Fruit fly (Drosophila melanogaster) whole organism, embryonic: ENCODE measurements around the gene prtp.
A peak's percentile ranks its signal among the peaks of the same experiment; 100 is the strongest.

Experiments used
- Ada2b ChIP-seq: fragments of 200-800 bp; sonication (Bioruptor generic); IDR thresholded peaks from 2 replicates; pipeline ENCODE4 v1.3.6; 2022; ENCODE audit warnings: missing biosample characterization, missing genetic modification characterization
- Awh ChIP-seq: fragments of 200-800 bp; sonication (Bioruptor generic); IDR thresholded peaks from 2 replicates; pipeline ENCODE4, ENCODE4 v1.3.6; 2022; ENCODE audit warnings: missing biosample characterization, missing genetic modification characterization
- Blimp-1 ChIP-seq: fragments of 200-800 bp; sonication (Bioruptor generic); optimal IDR thresholded peaks from 3 replicates; lab custom pipeline; 2018; ENCODE audit warnings: missing biosample characterization, missing genetic modification characterization, mild to moderate bottlenecking, moderate library complexity, missing genetic modification reagents
- CG10209 ChIP-seq: fragments of 200-800 bp; sonication (Bioruptor generic); optimal IDR thresholded peaks from 3 replicates; lab custom pipeline; 2017; ENCODE audit warnings: missing biosample characterization, mild to moderate bottlenecking, missing genetic modification characterization, missing genetic modification reagents
- CG10321 ChIP-seq: fragments of 200-800 bp; sonication (Bioruptor generic); IDR thresholded peaks from 2 replicates; pipeline ENCODE4 v1.3.6; 2022; ENCODE audit warnings: missing biosample characterization, missing genetic modification characterization
- CG10431 ChIP-seq: fragments of 200-800 bp; sonication (Bioruptor generic); optimal IDR thresholded peaks from 3 replicates; lab custom pipeline; 2018; ENCODE audit warnings: missing biosample characterization, mild to moderate bottlenecking, missing genetic modification characterization
- CG10565 ChIP-seq: fragments of 200-800 bp; sonication (Bioruptor generic); optimal IDR thresholded peaks from 3 replicates; lab custom pipeline; 2016; ENCODE audit warnings: missing biosample characterization, mild to moderate bottlenecking, missing genetic modification characterization
- CG11398 ChIP-seq: fragments of 200-800 bp; sonication (Bioruptor generic); optimal IDR thresholded peaks from 2 replicates; lab custom pipeline; 2016; ENCODE audit warnings: missing biosample characterization, missing genetic modification characterization
- CG12942 ChIP-seq: fragments of 200-800 bp; sonication (Bioruptor generic); optimal IDR thresholded peaks from 3 replicates; lab custom pipeline; 2016; ENCODE audit warnings: missing biosample characterization, missing genetic modification characterization
- CG13424 ChIP-seq: fragments of 200-800 bp; sonication (Bioruptor generic); optimal IDR thresholded peaks from 2 replicates; lab custom pipeline; 2019; ENCODE audit warnings: missing biosample characterization, mild to moderate bottlenecking, missing genetic modification characterization, moderate library complexity
- CG15269 ChIP-seq: fragments of 200-800 bp; sonication (Bioruptor generic); optimal IDR thresholded peaks from 2 replicates; lab custom pipeline; 2018; ENCODE audit warnings: missing biosample characterization, mild to moderate bottlenecking, missing genetic modification characterization, moderate library complexity
- CG1602 ChIP-seq: fragments of 200-800 bp; sonication (Bioruptor generic); optimal IDR thresholded peaks from 3 replicates; lab custom pipeline; 2016; ENCODE audit warnings: missing biosample characterization, missing genetic modification characterization
- CG17328 ChIP-seq: fragments of 200-800 bp; sonication (Bioruptor generic); IDR thresholded peaks from 2 replicates; pipeline ENCODE4 v1.3.6; 2022; ENCODE audit warnings: missing biosample characterization, missing genetic modification characterization
- CG32772 ChIP-seq: fragments of 200-800 bp; sonication (Bioruptor generic); IDR thresholded peaks from 2 replicates; pipeline ENCODE4 v1.3.6; 2022; ENCODE audit warnings: missing biosample characterization, missing genetic modification characterization
- CG33557 ChIP-seq: fragments of 200-800 bp; sonication (Bioruptor generic); optimal IDR thresholded peaks from 2 replicates; lab custom pipeline; 2019; ENCODE audit warnings: missing biosample characterization, mild to moderate bottlenecking, missing genetic modification characterization, moderate library complexity
- CG4730 ChIP-seq: fragments of 200-800 bp; sonication (Bioruptor generic); IDR thresholded peaks from 2 replicates; pipeline ENCODE4 v1.3.6; 2022; ENCODE audit warnings: missing biosample characterization, missing genetic modification characterization
- CG6272 ChIP-seq: fragments of 200-800 bp; sonication (Bioruptor generic); IDR thresholded peaks from 2 replicates; pipeline ENCODE4 v1.3.6; 2022; ENCODE audit warnings: missing biosample characterization, missing genetic modification characterization
- CG7357 ChIP-seq: fragments of 200-800 bp; sonication (Bioruptor generic); IDR thresholded peaks from 3 replicates; pipeline ENCODE4 v1.3.6; 2022; ENCODE audit warnings: missing biosample characterization, missing genetic modification characterization
- CG7963 ChIP-seq: fragments of 200-800 bp; sonication (Bioruptor generic); IDR thresholded peaks from 3 replicates; pipeline ENCODE4 v1.3.6; 2022; ENCODE audit warnings: missing biosample characterization, missing genetic modification characterization; ENCODE audit not compliant: partially characterized antibody
- CHES-1-like ChIP-seq: fragments of 200-800 bp; sonication (Bioruptor generic); optimal IDR thresholded peaks from 2 replicates; lab custom pipeline; 2016; ENCODE audit warnings: missing biosample characterization, missing genetic modification characterization
- Deaf1 ChIP-seq: fragments of 200-800 bp; optimal IDR thresholded peaks from 3 replicates; lab custom pipeline; 2019; ENCODE audit warnings: missing biosample characterization, mild to moderate bottlenecking, missing genetic modification characterization, moderate library complexity
- ERR ChIP-seq: fragments of 200-800 bp; sonication (Bioruptor generic); optimal IDR thresholded peaks from 2 replicates; lab custom pipeline; 2016; ENCODE audit warnings: missing biosample characterization, missing genetic modification characterization
- Ets97D ChIP-seq: fragments of 200-800 bp; sonication (Bioruptor generic); optimal IDR thresholded peaks from 3 replicates; lab custom pipeline; 2016; ENCODE audit warnings: missing biosample characterization, missing genetic modification characterization
- H2.0 ChIP-seq: fragments of 200-800 bp; sonication (Bioruptor generic); IDR thresholded peaks from 2 replicates; pipeline ENCODE4 v1.3.6; 2022; ENCODE audit warnings: missing biosample characterization, missing genetic modification characterization
- HLH54F ChIP-seq: fragments of 200-800 bp; sonication (Bioruptor generic); optimal IDR thresholded peaks from 3 replicates; lab custom pipeline; 2016; ENCODE audit warnings: missing biosample characterization, missing genetic modification characterization
- HLHmδ ChIP-seq: fragments of 200-800 bp; sonication (Bioruptor generic); optimal IDR thresholded peaks from 2 replicates; lab custom pipeline; 2018; ENCODE audit warnings: missing biosample characterization, mild to moderate bottlenecking, missing genetic modification characterization, moderate library complexity
- Hey ChIP-seq: fragments of 200-800 bp; sonication (Bioruptor generic); optimal IDR thresholded peaks from 3 replicates; lab custom pipeline; 2018; ENCODE audit warnings: missing biosample characterization, mild to moderate bottlenecking, missing genetic modification characterization
- Hsf ChIP-seq: fragments of 200-800 bp; sonication (Bioruptor generic); optimal IDR thresholded peaks from 3 replicates; lab custom pipeline; 2016; ENCODE audit warnings: missing biosample characterization, missing genetic modification characterization
- NC2α ChIP-seq: fragments of 200-800 bp; sonication (Bioruptor generic); optimal IDR thresholded peaks from 2 replicates; lab custom pipeline; 2016; ENCODE audit warnings: missing biosample characterization, missing genetic modification characterization
- Opbp ChIP-seq: fragments of 200-800 bp; sonication (Bioruptor generic); IDR thresholded peaks from 3 replicates; pipeline ENCODE4 v1.3.6; 2022; ENCODE audit warnings: missing biosample characterization, missing genetic modification characterization; ENCODE audit not compliant: partially characterized antibody
- Side ChIP-seq: fragments of 200-800 bp; sonication (Bioruptor generic); optimal IDR thresholded peaks from 2 replicates; lab custom pipeline; 2016; ENCODE audit warnings: missing biosample characterization, missing genetic modification characterization
- Sry-δ ChIP-seq: fragments of 200-800 bp; sonication (Bioruptor generic); optimal IDR thresholded peaks from 2 replicates; lab custom pipeline; 2016; ENCODE audit warnings: missing biosample characterization, missing genetic modification characterization
- Vsx1 ChIP-seq: fragments of 200-800 bp; sonication (Bioruptor generic); optimal IDR thresholded peaks from 2 replicates; lab custom pipeline; 2017; ENCODE audit warnings: missing biosample characterization, mild to moderate bottlenecking, missing genetic modification characterization, missing genetic modification reagents
- bigmax ChIP-seq: fragments of 200-800 bp; sonication (Bioruptor generic); optimal IDR thresholded peaks from 2 replicates; lab custom pipeline; 2018; ENCODE audit warnings: missing biosample characterization, mild to moderate bottlenecking, missing genetic modification characterization
- crc ChIP-seq: fragments of 200-800 bp; sonication (Bioruptor generic); optimal IDR thresholded peaks from 2 replicates; lab custom pipeline; 2016; ENCODE audit warnings: missing biosample characterization, missing genetic modification characterization
- dan ChIP-seq: fragments of 200-800 bp; sonication (Bioruptor generic); IDR thresholded peaks from 2 replicates; pipeline ENCODE4 v1.3.6; 2022; ENCODE audit warnings: missing biosample characterization, missing genetic modification characterization
- dm ChIP-seq: fragments of 200-800 bp; sonication (Bioruptor generic); optimal IDR thresholded peaks from 3 replicates; lab custom pipeline; 2016; ENCODE audit warnings: missing biosample characterization, missing genetic modification characterization
- esg ChIP-seq: fragments of 200-800 bp; sonication (Bioruptor generic); conservative IDR thresholded peaks from 2 replicates; pipeline ENCODE4 v1.3.6; 2022; ENCODE audit warnings: missing biosample characterization, missing genetic modification characterization
- grau ChIP-seq: fragments of 200-800 bp; optimal IDR thresholded peaks from 3 replicates; lab custom pipeline; 2019; ENCODE audit warnings: missing biosample characterization, mild to moderate bottlenecking, missing genetic modification characterization, moderate library complexity
- gsb ChIP-seq: fragments of 200-800 bp; sonication (Bioruptor generic); IDR thresholded peaks from 2 replicates; pipeline ENCODE4 v1.3.6; 2022; ENCODE audit warnings: missing biosample characterization, missing genetic modification characterization
- hb ChIP-seq: fragments of 200-800 bp; sonication (Bioruptor generic); IDR thresholded peaks from 3 replicates; pipeline ENCODE4 v1.3.6; 2022; ENCODE audit warnings: missing biosample characterization, missing genetic modification characterization; ENCODE audit not compliant: partially characterized antibody
- insv ChIP-seq, 2 experiments: fragments of 200-800 bp; sonication (Bioruptor generic); optimal IDR thresholded peaks; 3 replicates each; lab custom pipeline; 2016 to 2018; ENCODE audit warnings: missing biosample characterization in 2 of 2, missing genetic modification characterization in 2 of 2
- lola ChIP-seq, 3 experiments: fragments of >200 bp in 2 of 3; fragments of 200-800 bp in 1 of 3; sonication (Bioruptor generic) in 1 of 3; optimal IDR thresholded peaks; 2 replicates each; lab custom pipeline; 2017 to 2019; ENCODE audit warnings: missing biosample characterization in 3 of 3, missing genetic modification characterization in 3 of 3, mild to moderate bottlenecking in 1 of 3, moderate library complexity in 1 of 3
- pum ChIP-seq: fragments of 200-800 bp; sonication (Bioruptor generic); optimal IDR thresholded peaks from 2 replicates; lab custom pipeline; 2016; ENCODE audit warnings: missing biosample characterization, missing genetic modification characterization
- scrt ChIP-seq: fragments of 200-800 bp; sonication (Bioruptor generic); optimal IDR thresholded peaks from 2 replicates; lab custom pipeline; 2018; ENCODE audit warnings: missing biosample characterization, mild to moderate bottlenecking, missing genetic modification characterization, moderate library complexity
- sob ChIP-seq: fragments of 200-800 bp; sonication (Bioruptor generic); IDR thresholded peaks from 2 replicates; pipeline ENCODE4 v1.3.6; 2022; ENCODE audit warnings: missing biosample characterization, missing genetic modification characterization
- sug ChIP-seq: fragments of 200-800 bp; optimal IDR thresholded peaks from 2 replicates; lab custom pipeline; 2019; ENCODE audit warnings: missing biosample characterization, mild to moderate bottlenecking, missing genetic modification characterization, moderate library complexity
- tgo ChIP-seq: fragments of 200-800 bp; sonication (Bioruptor generic); IDR thresholded peaks from 3 replicates; pipeline ENCODE4 v1.3.6; 2022; ENCODE audit warnings: missing biosample characterization, missing genetic modification characterization
- zfh1 ChIP-seq: fragments of 200-800 bp; sonication (Bioruptor generic); IDR thresholded peaks from 3 replicates; pipeline ENCODE4 v1.3.6; 2022; ENCODE audit warnings: missing biosample characterization, missing genetic modification characterization

The prtp gene

dm6 chrX:11709799-11710720 lies 6.5 kb upstream of the prtp start, which contains the start of gene FucT6 (continued):
- TF ChIP-seq CG4730 (GFP tag; lab: Robert Waterston, UW): no peak
- peak; percentile 6 for TF ChIP-seq CG10209
- TF ChIP-seq Awh (GFP tag; lab: Robert Waterston, UW): no peak
- no peak for TF ChIP-seq gsb (GFP tag; lab: Robert Waterston, UW)
- peak; percentile 95 for TF ChIP-seq Sry-δ (GFP tag; lab: Kevin White, UChicago)
- no peak for TF ChIP-seq lola (GFP tag; optimal IDR thresholded peaks at IDR 0.05; lab: Kevin White, UChicago)
- no peak for TF ChIP-seq CG11398 (GFP tag; lab: Kevin White, UChicago)
- peak; percentile 37 for TF ChIP-seq CHES-1-like
- TF ChIP-seq CG10431 (GFP tag; lab: Kevin White, UChicago): no peak
- TF ChIP-seq sob: no peak
- no peak for TF ChIP-seq bigmax (GFP tag; lab: Kevin White, UChicago)
- TF ChIP-seq H2.0: no peak
- peak; percentile 75 for TF ChIP-seq Ets97D (GFP tag; lab: Kevin White, UChicago)
- TF ChIP-seq esg (GFP tag; lab: Robert Waterston, UW): no peak
- TF ChIP-seq Ada2b (GFP tag; lab: Robert Waterston, UW): no peak
- TF ChIP-seq zfh1 (GFP tag; lab: Robert Waterston, UW): no peak
- no peak for TF ChIP-seq CG10321
- no peak for TF ChIP-seq CG7357
- peak; percentile 85 for TF ChIP-seq CG7963 (GFP tag; lab: Robert Waterston, UW)
- TF ChIP-seq CG6272 (GFP tag; lab: Robert Waterston, UW): no peak
- TF ChIP-seq Blimp-1 (GFP tag; lab: Kevin White, UChicago): no peak
- TF ChIP-seq Hey (tag; lab: Kevin White, UChicago): no peak
- no peak for TF ChIP-seq Hsf
- TF ChIP-seq CG12942 (GFP tag; lab: Kevin White, UChicago): no peak
- TF ChIP-seq Opbp (GFP tag; lab: Robert Waterston, UW): peak; percentile 92
- no peak for TF ChIP-seq scrt (GFP tag; lab: Kevin White, UChicago)
- TF ChIP-seq sug (tag; lab: Kevin White, UChicago): no peak
- no peak for TF ChIP-seq Vsx1 (GFP tag; lab: Kevin White, UChicago)
- no peak for TF ChIP-seq tgo (GFP tag; lab: Robert Waterston, UW)
- no peak for TF ChIP-seq CG33557 (GFP tag; lab: Kevin White, UChicago)
- TF ChIP-seq Deaf1 (tag; lab: Kevin White, UChicago): no peak
- peak; percentile 20 for TF ChIP-seq dm (GFP tag; lab: Kevin White, UChicago)
- TF ChIP-seq ERR (GFP tag; lab: Kevin White, UChicago): no peak
- TF ChIP-seq dan (GFP tag; lab: Robert Waterston, UW): no peak
- no peak for TF ChIP-seq grau
- no peak for TF ChIP-seq pum
- no peak for TF ChIP-seq CG1602 (GFP tag; lab: Kevin White, UChicago)
- no peak for TF ChIP-seq HLHmδ
- TF ChIP-seq crc: no peak
- no peak for TF ChIP-seq CG32772 (GFP tag; lab: Robert Waterston, UW)
- no peak for TF ChIP-seq Side (GFP tag; lab: Kevin White, UChicago)
- TF ChIP-seq CG10565 (GFP tag; lab: Kevin White, UChicago): no peak
- peak; percentile 1 for TF ChIP-seq CG13424
- TF ChIP-seq HLH54F: peak; percentile 5
- no peak for TF ChIP-seq insv (GFP tag; optimal IDR thresholded peaks at IDR 0.05; lab: Kevin White, UChicago)
- TF ChIP-seq CG15269: no peak
- TF ChIP-seq hb (GFP tag; lab: Robert Waterston, UW): peak; percentile 83
- TF ChIP-seq NC2α: no peak
- 0 out of 2 replicates have a peak, but pooled peaks have one; percentile 32 for TF ChIP-seq CG17328 (GFP tag; lab: Robert Waterston, UW)
